Worm (Caenorhabditis elegans) whole organism, L2 larva: Measurements from ENCODE around the gene F46C3.7.

Experiments used
- C34F6.9 ChIP-seq: fragments of 150-350 bp; optimal IDR thresholded peaks from 2 replicates; lab custom pipeline; 2014; ENCODE audit warnings: missing biosample characterization, missing genetic modification characterization
- F13H6.1 ChIP-seq: sonication (generic microtip); optimal IDR thresholded peaks from 2 replicates; lab custom pipeline; 2016; ENCODE audit warnings: missing genetic modification characterization, missing compliant biosample characterization
- Y55F3AM.14 ChIP-seq: fragments of 200-800 bp; sonication (Bioruptor generic); optimal IDR thresholded peaks from 2 replicates; lab custom pipeline; 2018; ENCODE audit warnings: mild to moderate bottlenecking, missing genetic modification characterization, missing compliant biosample characterization
- ama-1 ChIP-seq: fragments of 150-350 bp; optimal IDR thresholded peaks from 2 replicates; lab custom pipeline; 2018; ENCODE audit warnings: inconsistent platforms
- ceh-16 ChIP-seq: fragments of 150-350 bp; optimal IDR thresholded peaks from 2 replicates; lab custom pipeline; 2014; ENCODE audit warnings: missing biosample characterization, missing genetic modification characterization
- ceh-82 ChIP-seq: fragments of 150-350 bp; optimal IDR thresholded peaks from 2 replicates; lab custom pipeline; 2014; ENCODE audit warnings: missing biosample characterization, missing genetic modification characterization
- crh-2 ChIP-seq: sonication (generic microtip); optimal IDR thresholded peaks from 2 replicates; lab custom pipeline; 2017; ENCODE audit warnings: missing biosample characterization, missing genetic modification characterization
- dmd-4 ChIP-seq: sonication (generic microtip); optimal IDR thresholded peaks from 2 replicates; lab custom pipeline; 2017; ENCODE audit warnings: missing biosample characterization, missing genetic modification characterization
- egl-27 ChIP-seq: sonication (generic microtip); optimal IDR thresholded peaks from 3 replicates; lab custom pipeline; 2017; ENCODE audit warnings: missing biosample characterization, missing genetic modification reagents, missing genetic modification characterization
- elt-1 ChIP-seq: fragments of 150-350 bp; optimal IDR thresholded peaks from 2 replicates; lab custom pipeline; 2014; ENCODE audit warnings: missing biosample characterization, missing genetic modification characterization
- elt-3 ChIP-seq: sonication (generic microtip); optimal IDR thresholded peaks from 2 replicates; lab custom pipeline; 2017; ENCODE audit warnings: missing biosample characterization, missing genetic modification characterization
- fos-1 ChIP-seq: fragments of 150-350 bp; optimal IDR thresholded peaks from 2 replicates; lab custom pipeline; 2014; ENCODE audit warnings: missing biosample characterization, missing genetic modification characterization
- gmeb-1 ChIP-seq: fragments of 150-350 bp; optimal IDR thresholded peaks from 2 replicates; lab custom pipeline; 2014; ENCODE audit warnings: missing biosample characterization, missing genetic modification characterization
- lin-11 ChIP-seq: fragments of 150-350 bp; sonication (generic microtip); optimal IDR thresholded peaks from 2 replicates; lab custom pipeline; 2014; ENCODE audit warnings: missing biosample characterization, missing genetic modification characterization, inconsistent platforms, mixed read lengths
- lsy-2 ChIP-seq, 2 experiments: fragments of 150-350 bp in 1 of 2; sonication (generic microtip) in 1 of 2; optimal IDR thresholded peaks; 2 replicates each; lab custom pipeline; 2014 to 2017; ENCODE audit warnings: missing biosample characterization in 2 of 2, missing genetic modification characterization in 2 of 2
- mbf-1 ChIP-seq: sonication (generic microtip); optimal IDR thresholded peaks from 2 replicates; lab custom pipeline; 2017; ENCODE audit warnings: missing biosample characterization, missing genetic modification characterization
- mdl-1 ChIP-seq, 2 experiments: fragments of 150-350 bp in 1 of 2; sonication (generic microtip) in 1 of 2; optimal IDR thresholded peaks; 2 replicates each; lab custom pipeline; 2017; ENCODE audit warnings: missing biosample characterization in 2 of 2, missing genetic modification characterization in 2 of 2
- nhr-10 ChIP-seq: sonication (generic microtip); optimal IDR thresholded peaks from 2 replicates; lab custom pipeline; 2017; ENCODE audit warnings: missing biosample characterization, missing genetic modification characterization
- nhr-11 ChIP-seq: fragments of 150-350 bp; optimal IDR thresholded peaks from 2 replicates; lab custom pipeline; 2014; ENCODE audit warnings: missing biosample characterization, missing genetic modification characterization
- nhr-129 ChIP-seq: fragments of 150-350 bp; optimal IDR thresholded peaks from 2 replicates; lab custom pipeline; 2014; ENCODE audit warnings: missing biosample characterization, missing genetic modification characterization
- nhr-21 ChIP-seq: fragments of 150-350 bp; optimal IDR thresholded peaks from 2 replicates; lab custom pipeline; 2014; ENCODE audit warnings: missing biosample characterization, missing genetic modification characterization
- nhr-237 ChIP-seq: fragments of 150-350 bp; optimal IDR thresholded peaks from 2 replicates; lab custom pipeline; 2014; ENCODE audit warnings: missing biosample characterization, missing genetic modification characterization
- nhr-25 ChIP-seq: fragments of 150-350 bp; sonication (generic microtip); optimal IDR thresholded peaks from 3 replicates; lab custom pipeline; 2014; ENCODE audit warnings: missing biosample characterization, missing genetic modification characterization
- nhr-6 ChIP-seq: fragments of 150-350 bp; optimal IDR thresholded peaks from 2 replicates; lab custom pipeline; 2014; ENCODE audit warnings: missing biosample characterization, missing genetic modification characterization
- nhr-77 ChIP-seq: fragments of 150-350 bp; optimal IDR thresholded peaks from 2 replicates; lab custom pipeline; 2014; ENCODE audit warnings: missing biosample characterization, missing genetic modification characterization
- peb-1 ChIP-seq: fragments of 150-350 bp; optimal IDR thresholded peaks from 2 replicates; lab custom pipeline; 2014; ENCODE audit warnings: missing biosample characterization, missing genetic modification characterization
- sem-4 ChIP-seq: fragments of 150-350 bp; optimal IDR thresholded peaks from 2 replicates; lab custom pipeline; 2014; ENCODE audit warnings: missing biosample characterization, missing genetic modification reagents, missing genetic modification characterization
- sma-3 ChIP-seq: sonication (generic microtip); optimal IDR thresholded peaks from 2 replicates; lab custom pipeline; 2016; ENCODE audit warnings: missing genetic modification reagents, missing genetic modification characterization, missing compliant biosample characterization
- sma-9 ChIP-seq, 2 experiments: fragments of 150-350 bp in 1 of 2; sonication (generic microtip) in 1 of 2; optimal IDR thresholded peaks; 2 replicates each; lab custom pipeline; 2014 to 2016; ENCODE audit warnings: missing genetic modification characterization in 2 of 2, mild to moderate bottlenecking in 1 of 2, missing biosample characterization in 1 of 2, missing compliant biosample characterization in 1 of 2, missing genetic modification reagents in 1 of 2, moderate library complexity in 1 of 2
- snpc-4 ChIP-seq: fragments of 150-350 bp; optimal IDR thresholded peaks from 2 replicates; lab custom pipeline; 2014; ENCODE audit warnings: missing biosample characterization, missing genetic modification characterization
- unc-39 ChIP-seq: fragments of 150-350 bp; optimal IDR thresholded peaks from 2 replicates; lab custom pipeline; 2014; ENCODE audit warnings: missing biosample characterization, missing genetic modification characterization
- unc-62 ChIP-seq: fragments of 150-350 bp; optimal IDR thresholded peaks from 2 replicates; lab custom pipeline; 2014; ENCODE audit warnings: missing biosample characterization, missing genetic modification reagents, missing genetic modification characterization
- ztf-11 ChIP-seq: sonication (generic microtip); optimal IDR thresholded peaks from 2 replicates; lab custom pipeline; 2017; ENCODE audit warnings: missing biosample characterization, missing genetic modification characterization
- ztf-4 ChIP-seq: fragments of 150-350 bp; optimal IDR thresholded peaks from 2 replicates; lab custom pipeline; 2014; ENCODE audit warnings: missing biosample characterization, missing genetic modification characterization

Gene F46C3.7

ce11 chrX:11446535-11446934 is 6.7 kb downstream of the F46C3.7 start, which contains the start of gene igeg-2:
Gene igeg-2 (minus strand): TSS chrX:11446635.
- TF ChIP-seq ceh-16 (tag; lab: Kevin White, UChicago), result no peak
- TF ChIP-seq nhr-21, result no peak
- no peak for TF ChIP-seq elt-1 (tag; lab: Kevin White, UChicago)
- TF ChIP-seq sma-3 (GFP tag; lab: Kevin White, UChicago), result no peak
- no peak for TF ChIP-seq Y55F3AM.14 (GFP tag; lab: Kevin White, UChicago)
- no peak for TF ChIP-seq ama-1 (lab: Kevin White, UChicago)
- TF ChIP-seq ztf-4 (tag; lab: Kevin White, UChicago), result no peak
- TF ChIP-seq nhr-10 (tag; lab: Kevin White, UChicago), result no peak
- no peak for TF ChIP-seq gmeb-1 (tag; lab: Kevin White, UChicago)
- no peak for TF ChIP-seq peb-1 (tag; lab: Kevin White, UChicago)
- TF ChIP-seq unc-39 (tag; lab: Kevin White, UChicago), result no peak
- TF ChIP-seq lin-11 (tag; lab: Kevin White, UChicago), result no peak
- TF ChIP-seq crh-2 (tag; lab: Kevin White, UChicago), result no peak
- TF ChIP-seq sma-9 (GFP tag; optimal IDR thresholded peaks at IDR 0.05; lab: Kevin White, UChicago), result no peak
- no peak for TF ChIP-seq sma-9 (tag; optimal IDR thresholded peaks at IDR 0.05; lab: Kevin White, UChicago)
- TF ChIP-seq mbf-1 (tag; lab: Kevin White, UChicago), result no peak
- no peak for TF ChIP-seq ztf-11 (tag; lab: Kevin White, UChicago)
- TF ChIP-seq unc-62 (GFP tag; lab: Kevin White, UChicago), result no peak

ce11 chrX:11447695-11448094 is 7.9 kb downstream of the F46C3.7 start:
- TF ChIP-seq unc-62 (GFP tag; lab: Kevin White, UChicago), result no peak
- TF ChIP-seq fos-1 (tag; lab: Kevin White, UChicago), result peak; percentile 72
- TF ChIP-seq crh-2 (tag; lab: Kevin White, UChicago), result peak; percentile 41
- TF ChIP-seq nhr-129 (tag; lab: Kevin White, UChicago), result peak; percentile 32
- TF ChIP-seq gmeb-1 (tag; lab: Kevin White, UChicago), result peak; percentile 12
- TF ChIP-seq C34F6.9 (tag; lab: Kevin White, UChicago), result no peak
- TF ChIP-seq F13H6.1 (tag; lab: Kevin White, UChicago), result peak; percentile 44
- peak; percentile 64 for TF ChIP-seq sma-9 (GFP tag; optimal IDR thresholded peaks at IDR 0.05; lab: Kevin White, UChicago)
- TF ChIP-seq sma-9 (tag; optimal IDR thresholded peaks at IDR 0.05; lab: Kevin White, UChicago), result no peak

ce11 chrX:11450261-11450660 is 10.4 kb downstream of the F46C3.7 start:
- TF ChIP-seq nhr-11 (tag; lab: Kevin White, UChicago), result no peak
- no peak for TF ChIP-seq elt-1 (tag; lab: Kevin White, UChicago)
- TF ChIP-seq dmd-4 (tag; lab: Kevin White, UChicago), result no peak
- no peak for TF ChIP-seq ztf-4 (tag; lab: Kevin White, UChicago)
- TF ChIP-seq elt-3 (tag; lab: Kevin White, UChicago), result no peak
- TF ChIP-seq ceh-82 (tag; lab: Kevin White, UChicago), result no peak
- TF ChIP-seq nhr-77, result no peak
- TF ChIP-seq egl-27 (tag; lab: Kevin White, UChicago), result no peak
- TF ChIP-seq nhr-237, result no peak
- TF ChIP-seq Y55F3AM.14 (GFP tag; lab: Kevin White, UChicago), result no peak
- peak; percentile 58 for TF ChIP-seq sma-9 (GFP tag; optimal IDR thresholded peaks at IDR 0.05; lab: Kevin White, UChicago)
- TF ChIP-seq sma-9 (tag; optimal IDR thresholded peaks at IDR 0.05; lab: Kevin White, UChicago), result no peak
- TF ChIP-seq fos-1 (tag; lab: Kevin White, UChicago), result peak; percentile 26
- peak; percentile 37 for TF ChIP-seq sma-3 (GFP tag; lab: Kevin White, UChicago)
- TF ChIP-seq lsy-2 (tag; optimal IDR thresholded peaks at IDR 0.05; lab: Kevin White, UChicago), result no peak
- no peak for TF ChIP-seq sem-4 (tag; lab: Kevin White, UChicago)
- no peak for TF ChIP-seq snpc-4 (tag; lab: Kevin White, UChicago)
- TF ChIP-seq mdl-1 (tag; optimal IDR thresholded peaks at IDR 0.05; lab: Kevin White, UChicago), result no peak
- TF ChIP-seq ama-1 (lab: Kevin White, UChicago), result no peak

ce11 chrX:11452316-11452715 is 12.5 kb downstream of the F46C3.7 start:
- TF ChIP-seq C34F6.9 (tag; lab: Kevin White, UChicago) (no peak), nhr-6 (tag; lab: Kevin White, UChicago) (no peak), nhr-25 (peak; percentile 56), sem-4 (tag; lab: Kevin White, UChicago) (peak; percentile 10)
